Fruit fly (Drosophila melanogaster) Kc167 (cell line): Measurements from ENCODE around the gene CG6163.

ENCODE experiments used
- Myc ChIP-seq: fragments of >200 bp; optimal IDR thresholded peaks from 2 replicates; lab custom pipeline; 2017; ENCODE audit warnings: missing external identifiers
- Sin3A ChIP-seq: fragments of >200 bp; optimal IDR thresholded peaks from 2 replicates; lab custom pipeline; 2018; ENCODE audit warnings: missing external identifiers
- h ChIP-seq: fragments of >200 bp; optimal IDR thresholded peaks from 3 replicates; lab custom pipeline; 2018; ENCODE audit warnings: missing external identifiers
- insv ChIP-seq: fragments of >200 bp; optimal IDR thresholded peaks from 3 replicates; lab custom pipeline; 2018; ENCODE audit warnings: missing external identifiers
- psq ChIP-seq: fragments of >200 bp; optimal IDR thresholded peaks from 2 replicates; lab custom pipeline; 2017; ENCODE audit warnings: missing external identifiers
- ttk ChIP-seq: sonication (Bioruptor generic); optimal IDR thresholded peaks from 2 replicates; lab custom pipeline; 2017; ENCODE audit warnings: missing external identifiers

The CG6163 gene

dm6 chr3L:11354298-11354757, 10.4 kb downstream of the CG6163 start:
- TF ChIP-seq insv (lab: Kevin White, UChicago) (no peak), Sin3A (no peak), ttk (no peak), Myc (no peak), psq (lab: Kevin White, UChicago) (no peak), h (no peak)

dm6 chr3L:11353002-11353401, 11.7 kb downstream of the CG6163 start:
- TF ChIP-seq psq (lab: Kevin White, UChicago), result no peak
- TF ChIP-seq insv (lab: Kevin White, UChicago), result no peak
- TF ChIP-seq Sin3A, result no peak
- no peak for TF ChIP-seq ttk
- no peak for TF ChIP-seq h
- TF ChIP-seq Myc, result no peak

- TF ChIP-seq Sin3A (no peak), ttk (no peak), insv (lab: Kevin White, UChicago) (no peak), psq (lab: Kevin White, UChicago) (no peak), Myc (no peak)
Measured at dm6 chr3L:11351715-11352114, 13.0 kb downstream of the CG6163 start.

dm6 chr3L:11350680-11351665, 13.7 kb downstream of the CG6163 start:
- TF ChIP-seq Myc (no peak), insv (lab: Kevin White, UChicago) (no peak), Sin3A (no peak), psq (lab: Kevin White, UChicago) (no peak), ttk (no peak), h (no peak)

- no peak for TF ChIP-seq ttk
- no peak for TF ChIP-seq h
- TF ChIP-seq Sin3A, result no peak
- TF ChIP-seq psq (lab: Kevin White, UChicago), result no peak
- TF ChIP-seq Myc, result no peak
- TF ChIP-seq insv (lab: Kevin White, UChicago), result no peak
Measured at dm6 chr3L:11349908-11350405, 14.7 kb downstream of the CG6163 start.

dm6 chr3L:11348971-11349907, 15.4 kb downstream of the CG6163 start:
- no peak for TF ChIP-seq Sin3A
- TF ChIP-seq Myc, result no peak
- TF ChIP-seq ttk, result no peak
- TF ChIP-seq insv (lab: Kevin White, UChicago), result no peak
- no peak for TF ChIP-seq h
- TF ChIP-seq psq (lab: Kevin White, UChicago), result no peak

- TF ChIP-seq h, result no peak
- no peak for TF ChIP-seq Sin3A
- no peak for TF ChIP-seq psq (lab: Kevin White, UChicago)
- TF ChIP-seq ttk, result no peak
- TF ChIP-seq Myc, result no peak
- TF ChIP-seq insv (lab: Kevin White, UChicago), result no peak
Measured at dm6 chr3L:11346980-11347379, 17.7 kb downstream of the CG6163 start.

dm6 chr3L:11345536-11345935, 19.1 kb downstream of the CG6163 start:
- TF ChIP-seq h, result no peak

dm6 chr3L:11344485-11345270, 20.0 kb downstream of the CG6163 start:
- TF ChIP-seq ttk (no peak), psq (lab: Kevin White, UChicago) (no peak), h (no peak), Myc (no peak), Sin3A (no peak), insv (lab: Kevin White, UChicago) (no peak)

dm6 chr3L:11343633-11344210, 21.0 kb downstream of the CG6163 start:
- TF ChIP-seq Myc (no peak), h (no peak)

- no peak for TF ChIP-seq insv (lab: Kevin White, UChicago)
- TF ChIP-seq Sin3A, result no peak
- TF ChIP-seq h, result no peak
- no peak for TF ChIP-seq psq (lab: Kevin White, UChicago)
- TF ChIP-seq Myc, result no peak
- no peak for TF ChIP-seq ttk
Measured at dm6 chr3L:11342533-11343065, 22.1 kb downstream of the CG6163 start.

dm6 chr3L:11341920-11342319, 22.8 kb downstream of the CG6163 start:
- no peak for TF ChIP-seq ttk
